Worm (Caenorhabditis elegans): ENCODE measurements around the gene del-2.

Gene del-2

ce11 chrIV:9632094-9632493 is 9.7 kb downstream of the del-2 start:
- TF ChIP-seq fax-1 (tag; optimal IDR thresholded peaks at IDR 0.05) = no peak
- no peak for TF ChIP-seq ztf-16 (tag; optimal IDR thresholded peaks at IDR 0.05)
- no peak for TF ChIP-seq ref-2 (tag; optimal IDR thresholded peaks at IDR 0.05)
- no peak for TF ChIP-seq nhr-232 (tag; optimal IDR thresholded peaks at IDR 0.05)
- TF ChIP-seq ceh-9 (tag; optimal IDR thresholded peaks at IDR 0.05) = no peak

DNA sequence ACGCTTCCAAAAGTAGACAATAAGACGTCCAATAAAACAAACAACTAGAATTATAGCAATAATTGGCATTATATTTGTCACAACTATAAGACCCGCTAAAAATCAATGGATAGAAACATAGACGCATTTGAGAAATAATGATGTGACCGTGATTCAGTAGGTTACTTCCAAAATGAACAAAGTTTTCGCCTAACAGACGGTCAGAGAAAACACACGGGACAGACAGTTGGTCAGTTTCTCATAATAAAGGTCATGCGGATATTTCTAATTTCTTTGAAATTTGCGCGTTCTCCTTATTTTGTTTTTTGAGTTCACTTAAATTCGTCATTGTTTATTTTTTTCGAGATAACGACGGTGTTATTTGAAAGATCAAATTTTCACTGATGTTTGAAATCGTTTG is 10.2 kb downstream of the del-2 start:
- TF ChIP-seq dve-1 (tag; optimal IDR thresholded peaks at IDR 0.05) = no peak
- TF ChIP-seq odd-2 (tag; optimal IDR thresholded peaks at IDR 0.05) = no peak
- TF ChIP-seq ttx-3 (tag; optimal IDR thresholded peaks at IDR 0.05) = no peak
- TF ChIP-seq che-1 (tag; optimal IDR thresholded peaks at IDR 0.05) = no peak
- no peak for TF ChIP-seq hlh-13 (GFP tag; optimal IDR thresholded peaks at IDR 0.05)
- no peak for TF ChIP-seq sox-4 (tag; optimal IDR thresholded peaks at IDR 0.05)
- no peak for TF ChIP-seq sdc-2 (tag; optimal IDR thresholded peaks at IDR 0.05)
- no peak for TF ChIP-seq ref-2 (tag; optimal IDR thresholded peaks at IDR 0.05)

DNA sequence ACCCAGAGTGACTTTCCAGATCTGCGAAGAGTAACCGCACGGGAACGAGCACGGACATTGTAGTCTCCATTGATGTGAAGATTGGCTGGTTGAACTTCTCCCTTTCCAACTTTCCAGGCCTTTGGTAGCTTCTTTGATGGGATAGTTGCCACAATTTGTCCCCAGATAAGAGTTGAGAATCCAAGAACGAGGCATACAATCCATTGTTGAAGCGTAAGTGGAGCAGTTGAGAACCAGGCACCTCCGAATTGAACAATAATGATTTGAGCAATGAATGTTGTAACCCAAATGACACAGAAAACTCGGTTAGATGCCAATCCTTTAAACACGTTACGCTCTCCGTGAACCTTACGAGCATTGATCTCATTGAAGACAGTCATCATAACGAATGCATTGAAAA is 14.8 kb downstream of the del-2 start:
- TF ChIP-seq unc-3 (GFP tag; conservative IDR thresholded peaks at IDR 0.05) = no peak
- TF ChIP-seq unc-3 (tag; optimal IDR thresholded peaks at IDR 0.05) = no peak
- no peak for TF ChIP-seq hlh-8 (tag; optimal IDR thresholded peaks at IDR 0.05)

ce11 chrIV:9625829-9626228 is 16.0 kb downstream of the del-2 start:
- TF ChIP-seq ceh-9 (tag; optimal IDR thresholded peaks at IDR 0.05) = no peak
- TF ChIP-seq dmd-4 (tag; optimal IDR thresholded peaks at IDR 0.05; ENCODE audit: borderline replicate concordance) = no peak
- no peak for TF ChIP-seq ceh-2 (tag; optimal IDR thresholded peaks at IDR 0.05)
- no peak for TF ChIP-seq ceh-24 (tag; optimal IDR thresholded peaks at IDR 0.05)
- no peak for TF ChIP-seq C08G9.2 (tag; optimal IDR thresholded peaks at IDR 0.05)
- TF ChIP-seq ceh-48 (tag; optimal IDR thresholded peaks at IDR 0.05) = no peak
- no peak for TF ChIP-seq pros-1 (tag; optimal IDR thresholded peaks at IDR 0.05)
- TF ChIP-seq ceh-30 (tag; optimal IDR thresholded peaks at IDR 0.05) = no peak
- no peak for TF ChIP-seq elt-4 (tag; optimal IDR thresholded peaks at IDR 0.05)
- no peak for TF ChIP-seq pax-1 (tag; optimal IDR thresholded peaks at IDR 0.05)
- TF ChIP-seq F13H6.1 (tag; optimal IDR thresholded peaks at IDR 0.05) = no peak
- TF ChIP-seq hlh-15 (tag; optimal IDR thresholded peaks at IDR 0.05) = no peak

DNA sequence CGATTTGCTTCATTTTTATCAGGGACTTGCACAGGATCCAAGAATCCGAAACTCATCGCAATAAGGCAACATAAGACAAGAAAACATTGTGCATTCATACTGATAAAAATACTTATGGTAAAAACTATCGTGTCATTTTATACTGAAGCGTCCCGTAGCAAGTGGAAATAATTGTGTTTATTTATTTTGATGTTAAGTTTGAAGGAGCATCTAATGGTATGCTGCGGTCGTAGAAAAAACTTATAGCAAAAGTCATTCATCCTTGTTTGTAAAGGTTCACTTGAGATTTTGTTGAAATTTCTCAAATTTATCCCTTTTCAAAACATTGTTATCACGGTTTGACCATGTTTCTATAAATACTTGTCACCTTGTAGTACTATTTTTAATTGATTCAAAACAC is 16.8 kb downstream of the del-2 start, which contains the start of gene W09C2.10:
W09C2.10 (minus strand) TSS at position 101 of the 400 bp plus-strand sequence.
- TF ChIP-seq C38D4.7 (GFP tag; optimal IDR thresholded peaks at IDR 0.05) (no peak), zip-5 (tag; optimal IDR thresholded peaks at IDR 0.05) (no peak), lim-6 (tag; optimal IDR thresholded peaks at IDR 0.05) (no peak), che-1 (tag; optimal IDR thresholded peaks at IDR 0.05) (no peak), ttx-3 (tag; optimal IDR thresholded peaks at IDR 0.05) (no peak), hlh-15 (tag; optimal IDR thresholded peaks at IDR 0.05) (no peak), pat-9 (tag; optimal IDR thresholded peaks at IDR 0.05) (no peak), unc-42 (tag; optimal IDR thresholded peaks at IDR 0.05) (no peak), dmd-4 (tag; optimal IDR thresholded peaks at IDR 0.05; ENCODE audit: borderline replicate concordance) (no peak), K09A11.1 (tag; optimal IDR thresholded peaks at IDR 0.05; ENCODE audit: insufficient read depth) (no peak), F13H6.1 (tag; optimal IDR thresholded peaks at IDR 0.05) (no peak), ets-4 (tag; optimal IDR thresholded peaks at IDR 0.05) (no peak), hlh-6 (tag; optimal IDR thresholded peaks at IDR 0.05) (no peak), ceh-19 (GFP tag; optimal IDR thresholded peaks at IDR 0.05) (no peak), dve-1 (tag; optimal IDR thresholded peaks at IDR 0.05) (no peak), nhr-11 (tag; optimal IDR thresholded peaks at IDR 0.05) (no peak), ceh-9 (tag; optimal IDR thresholded peaks at IDR 0.05) (no peak), odd-2 (tag; optimal IDR thresholded peaks at IDR 0.05) (no peak), gmeb-2 (tag; optimal IDR thresholded peaks at IDR 0.05) (no peak)
